Worm (Caenorhabditis elegans) whole organism, L4/young adult: Measurements from ENCODE around the gene T01H3.5.

Experiments used
- W03F9.2 ChIP-seq: fragments of 150-350 bp; optimal IDR thresholded peaks from 2 replicates; lab custom pipeline; 2014; ENCODE audit warnings: missing biosample characterization, missing genetic modification characterization
- dao-5 ChIP-seq: sonication (generic microtip); optimal IDR thresholded peaks from 2 replicates; lab custom pipeline; 2016; ENCODE audit warnings: missing genotype, missing genetic modification characterization, moderate library complexity, missing compliant biosample characterization
- him-1 ChIP-seq: sonication (generic microtip); optimal IDR thresholded peaks from 2 replicates; lab custom pipeline; 2016; ENCODE audit warnings: missing genotype, missing genetic modification reagents, missing genetic modification characterization, missing compliant biosample characterization

ce11 chrII:7920178-7920577 lies 40.8 kb downstream of the T01H3.5 start:
- TF ChIP-seq him-1 (tag; lab: Kevin White, UChicago) = no peak
- no peak for TF ChIP-seq W03F9.2 (tag; lab: Kevin White, UChicago)
- no peak for TF ChIP-seq dao-5
